Worm (Caenorhabditis elegans): Measurements from ENCODE around the gene Y48G9A.11.

DNA sequence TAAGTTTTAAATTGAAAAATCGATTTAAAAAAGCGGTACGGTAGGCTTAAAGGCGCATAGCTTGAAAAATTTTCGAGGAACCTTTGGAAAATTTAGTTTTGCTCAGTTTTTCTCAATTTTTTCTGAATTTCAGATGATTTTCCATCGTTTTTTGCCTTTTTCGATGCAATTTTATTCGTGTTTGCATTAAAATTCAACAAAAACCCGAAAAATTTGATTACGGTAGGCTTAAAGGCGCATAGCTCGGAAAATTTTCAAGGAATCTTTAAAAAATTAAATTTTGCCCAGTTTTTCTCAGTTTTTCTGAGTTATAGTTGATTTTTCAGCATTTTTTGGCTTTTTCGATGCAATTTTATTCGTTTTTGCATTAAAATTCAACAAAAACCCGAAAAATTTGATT, 15.4 kb downstream of the Y48G9A.11 start:
- TF ChIP-seq M03D4.4 (tag; optimal IDR thresholded peaks at IDR 0.05) (no peak), lsy-2 (tag; optimal IDR thresholded peaks at IDR 0.05) (no peak), hlh-1 (tag; optimal IDR thresholded peaks at IDR 0.05) (no peak), lin-13 (tag; optimal IDR thresholded peaks at IDR 0.05) (no peak), snpc-4 (tag; optimal IDR thresholded peaks at IDR 0.05) (no peak), elt-1 (tag; optimal IDR thresholded peaks at IDR 0.05; ENCODE audit: borderline replicate concordance, insufficient read depth) (no peak), ztf-11 (tag; optimal IDR thresholded peaks at IDR 0.05) (no peak), unc-62 (GFP tag; optimal IDR thresholded peaks at IDR 0.05) (no peak)

Measured in whole organism, mixed stage, embryonic.